Worm (Caenorhabditis elegans) whole organism, L3 larva: ENCODE data around the gene R105.5.

Experiments used
- elt-1 ChIP-seq: fragments of 150-350 bp; optimal IDR thresholded peaks from 2 replicates; lab custom pipeline; 2014; ENCODE audit warnings: missing biosample characterization, missing genetic modification characterization
- pha-4 ChIP-seq: fragments of 150-350 bp; optimal IDR thresholded peaks from 2 replicates; lab custom pipeline; 2014; ENCODE audit warnings: missing biosample characterization, missing genetic modification reagents, missing genetic modification characterization
- snpc-4 ChIP-seq: fragments of 150-350 bp; optimal IDR thresholded peaks from 2 replicates; lab custom pipeline; 2014; ENCODE audit warnings: missing biosample characterization, missing genetic modification characterization
- unc-62 ChIP-seq: fragments of 150-350 bp; sonication (generic microtip); optimal IDR thresholded peaks from 4 replicates; lab custom pipeline; 2014; ENCODE audit warnings: missing biosample characterization, missing genetic modification reagents, missing genetic modification characterization

ce11 chrIV:4673332-4673731, 37.2 kb downstream of the R105.5 start:
- TF ChIP-seq snpc-4, result no peak
- TF ChIP-seq unc-62 (GFP tag; lab: Kevin White, UChicago), result no peak
- no peak for TF ChIP-seq elt-1 (tag; lab: Kevin White, UChicago)
- TF ChIP-seq pha-4, result no peak
